Worm (Caenorhabditis elegans) whole organism, L1 larva: ENCODE data around the gene lido-10.

ENCODE experiments used
- C04F5.9 ChIP-seq: sonication (generic microtip); optimal IDR thresholded peaks from 2 replicates; lab custom pipeline; 2016; ENCODE audit warnings: missing genetic modification characterization, missing compliant biosample characterization
- C16A3.4 ChIP-seq: fragments of 150-350 bp; optimal IDR thresholded peaks from 2 replicates; lab custom pipeline; 2014; ENCODE audit warnings: missing biosample characterization, missing genetic modification characterization
- F16B12.6 ChIP-seq: fragments of 150-350 bp; optimal IDR thresholded peaks from 2 replicates; lab custom pipeline; 2014; ENCODE audit warnings: missing biosample characterization, missing genetic modification characterization
- Y116A8C.19 ChIP-seq: sonication (generic microtip); optimal IDR thresholded peaks from 2 replicates; lab custom pipeline; 2016; ENCODE audit warnings: missing compliant biosample characterization, missing genetic modification characterization, borderline replicate concordance
- alr-1 ChIP-seq: fragments of 200-800 bp; sonication (Bioruptor generic); optimal IDR thresholded peaks from 2 replicates; lab custom pipeline; 2018; ENCODE audit warnings: borderline replicate concordance, mild to moderate bottlenecking, missing genetic modification characterization, missing compliant biosample characterization
- aly-2 ChIP-seq: fragments of 150-350 bp; optimal IDR thresholded peaks from 2 replicates; lab custom pipeline; 2014; ENCODE audit warnings: missing biosample characterization, missing genetic modification characterization
- ama-1 ChIP-seq: fragments of 150-350 bp; optimal IDR thresholded peaks from 2 replicates; lab custom pipeline; 2014
- blmp-1 ChIP-seq: fragments of 150-350 bp; optimal IDR thresholded peaks from 2 replicates; lab custom pipeline; 2014; ENCODE audit warnings: missing biosample characterization, missing genetic modification characterization
- ceh-8 ChIP-seq: fragments of 200-800 bp; sonication (Bioruptor generic); optimal IDR thresholded peaks from 2 replicates; lab custom pipeline; 2018; ENCODE audit warnings: mild to moderate bottlenecking, missing genetic modification characterization, moderate library complexity, missing compliant biosample characterization
- ceh-82 ChIP-seq, 3 experiments: fragments of 150-350 bp in 1 of 3; sonication (generic microtip) in 2 of 3; optimal IDR thresholded peaks; 2 replicates each; lab custom pipeline; 2014 to 2017; ENCODE audit warnings: missing biosample characterization in 3 of 3, missing genetic modification characterization in 3 of 3
- dsc-1 ChIP-seq: sonication (generic microtip); optimal IDR thresholded peaks from 2 replicates; lab custom pipeline; 2016; ENCODE audit warnings: mild to moderate bottlenecking, missing genetic modification characterization, missing compliant biosample characterization
- efl-1 ChIP-seq, 4 experiments: fragments of 150-350 bp; optimal IDR thresholded peaks in 3 of 4; peaks in 1 of 4; 1 replicate in 1 of 4; 2 replicates in 3 of 4; lab custom pipeline; 2014; ENCODE audit warnings: missing biosample characterization in 2 of 4, missing genetic modification characterization in 2 of 4, missing genetic modification reagents in 2 of 4
- egl-13 ChIP-seq: sonication (generic microtip); optimal IDR thresholded peaks from 2 replicates; lab custom pipeline; 2016; ENCODE audit warnings: missing genotype, missing genetic modification reagents, missing genetic modification characterization, missing compliant biosample characterization
- elt-2 ChIP-seq: sonication (generic microtip); optimal IDR thresholded peaks from 2 replicates; lab custom pipeline; 2016; ENCODE audit warnings: missing genetic modification characterization, mild to moderate bottlenecking, inconsistent platforms, missing compliant biosample characterization, missing genetic modification reagents
- elt-3 ChIP-seq, 6 experiments: fragments of 150-350 bp in 1 of 6; sonication (generic microtip); optimal IDR thresholded peaks; 2 replicates each; lab custom pipeline; 2017 to 2018; ENCODE audit warnings: missing biosample characterization in 6 of 6, missing genetic modification characterization in 6 of 6, inconsistent platforms in 1 of 6
- fkh-8 ChIP-seq: sonication (generic microtip); optimal IDR thresholded peaks from 2 replicates; lab custom pipeline; 2016; ENCODE audit warnings: mild to moderate bottlenecking, missing genetic modification characterization, missing compliant biosample characterization
- grh-1 ChIP-seq: fragments of 200-800 bp; sonication (Bioruptor generic); IDR thresholded peaks from 2 replicates; pipeline ENCODE4 v1.3.6; 2022; ENCODE audit warnings: missing genetic modification reagents, missing genetic modification characterization, missing compliant biosample characterization
- irx-1 ChIP-seq: sonication (generic microtip); optimal IDR thresholded peaks from 2 replicates; lab custom pipeline; 2016; ENCODE audit warnings: missing genetic modification characterization, missing compliant biosample characterization
- isw-1 ChIP-seq: fragments of 200-800 bp; sonication (Bioruptor generic); IDR thresholded peaks from 2 replicates; pipeline ENCODE4 v1.3.6; 2022; ENCODE audit warnings: missing genetic modification characterization, missing compliant biosample characterization
- lin-13 ChIP-seq: fragments of 150-350 bp; optimal IDR thresholded peaks from 2 replicates; lab custom pipeline; 2014; ENCODE audit warnings: missing biosample characterization, missing genetic modification reagents, missing genetic modification characterization
- lin-14 ChIP-seq: fragments of 200-800 bp; sonication (Bioruptor generic); optimal IDR thresholded peaks from 2 replicates; lab custom pipeline; 2018; ENCODE audit warnings: mild to moderate bottlenecking, missing genetic modification characterization, moderate library complexity, missing compliant biosample characterization
- lin-35 ChIP-seq, 2 experiments: fragments of 150-350 bp; optimal IDR thresholded peaks; 2 replicates each; lab custom pipeline; 2014; ENCODE audit warnings: missing biosample characterization in 2 of 2, missing genetic modification characterization in 2 of 2, missing genetic modification reagents in 2 of 2
- lir-3 ChIP-seq: sonication (generic microtip); optimal IDR thresholded peaks from 2 replicates; lab custom pipeline; 2016; ENCODE audit warnings: mild to moderate bottlenecking, missing genetic modification characterization, moderate library complexity, missing compliant biosample characterization; ENCODE audit not compliant: poor library complexity
- lsy-2 ChIP-seq, 2 experiments: fragments of 150-350 bp; optimal IDR thresholded peaks; 2 replicates each; lab custom pipeline; 2014; ENCODE audit warnings: missing biosample characterization in 2 of 2, missing genetic modification characterization in 2 of 2
- mdl-1 ChIP-seq, 2 experiments: fragments of 150-350 bp; optimal IDR thresholded peaks; 2 replicates each; lab custom pipeline; 2014 to 2017; ENCODE audit warnings: missing biosample characterization in 2 of 2, missing genetic modification characterization in 2 of 2, inconsistent platforms in 1 of 2
- mef-2 ChIP-seq: fragments of 150-350 bp; optimal IDR thresholded peaks from 2 replicates; lab custom pipeline; 2014; ENCODE audit warnings: missing biosample characterization, missing genetic modification characterization
- mep-1 ChIP-seq: fragments of 150-350 bp; optimal IDR thresholded peaks from 2 replicates; lab custom pipeline; 2014; ENCODE audit warnings: missing biosample characterization, missing genetic modification characterization
- nhr-12 ChIP-seq: sonication (generic microtip); optimal IDR thresholded peaks from 2 replicates; lab custom pipeline; 2017; ENCODE audit warnings: missing biosample characterization, missing genetic modification characterization
- nhr-19 ChIP-seq: fragments of 200-800 bp; sonication (Bioruptor generic); conservative IDR thresholded peaks from 2 replicates; pipeline ENCODE4 v1.3.6; 2022; ENCODE audit warnings: missing genetic modification characterization, missing compliant biosample characterization
- nhr-20 ChIP-seq: sonication (generic microtip); optimal IDR thresholded peaks from 2 replicates; lab custom pipeline; 2016; ENCODE audit warnings: mild to moderate bottlenecking, missing genetic modification characterization, missing compliant biosample characterization
- nhr-28 ChIP-seq: fragments of 150-350 bp; optimal IDR thresholded peaks from 2 replicates; lab custom pipeline; 2014; ENCODE audit warnings: missing biosample characterization, missing genetic modification characterization
- nhr-47 ChIP-seq: sonication (generic microtip); optimal IDR thresholded peaks from 2 replicates; lab custom pipeline; 2016; ENCODE audit warnings: mild to moderate bottlenecking, missing genetic modification characterization, moderate library complexity, missing compliant biosample characterization
- nhr-77 ChIP-seq: fragments of 150-350 bp; optimal IDR thresholded peaks from 2 replicates; lab custom pipeline; 2014; ENCODE audit warnings: missing biosample characterization, missing genetic modification characterization
- nhr-85 ChIP-seq: sonication (generic microtip); peaks from one replicate; lab custom pipeline; 2016; ENCODE audit warnings: missing genetic modification characterization, inconsistent platforms, missing compliant biosample characterization
- pag-3 ChIP-seq: sonication (generic microtip); optimal IDR thresholded peaks from 2 replicates; lab custom pipeline; 2017; ENCODE audit warnings: missing genetic modification characterization, mild to moderate bottlenecking, missing compliant biosample characterization, antibody characterized with exemption, borderline replicate concordance; ENCODE audit not compliant: insufficient read depth
- pqm-1 ChIP-seq: sonication (generic microtip); optimal IDR thresholded peaks from 3 replicates; lab custom pipeline; 2017; ENCODE audit warnings: missing biosample characterization, missing genetic modification characterization
- rnt-1 ChIP-seq: sonication (generic microtip); optimal IDR thresholded peaks from 2 replicates; lab custom pipeline; 2016; ENCODE audit warnings: mild to moderate bottlenecking, missing genetic modification characterization, moderate library complexity, missing compliant biosample characterization
- skn-1 ChIP-seq: fragments of 150-350 bp; optimal IDR thresholded peaks from 2 replicates; lab custom pipeline; 2014; ENCODE audit warnings: missing biosample characterization, missing genetic modification characterization
- snpc-4 ChIP-seq: fragments of 150-350 bp; optimal IDR thresholded peaks from 2 replicates; lab custom pipeline; 2014; ENCODE audit warnings: missing biosample characterization, missing genetic modification characterization
- snu-23 ChIP-seq: sonication (generic microtip); optimal IDR thresholded peaks from 2 replicates; lab custom pipeline; 2016; ENCODE audit warnings: missing genetic modification characterization, missing compliant biosample characterization
- sptf-1 ChIP-seq: fragments of 150-350 bp; optimal IDR thresholded peaks from 2 replicates; lab custom pipeline; 2014; ENCODE audit warnings: missing biosample characterization, missing genetic modification characterization
- sup-37 ChIP-seq: fragments of 200-800 bp; sonication (Bioruptor generic); optimal IDR thresholded peaks from 2 replicates; lab custom pipeline; 2018; ENCODE audit warnings: mild to moderate bottlenecking, missing genetic modification characterization, missing compliant biosample characterization
- tbx-2 ChIP-seq: sonication (generic microtip); optimal IDR thresholded peaks from 2 replicates; lab custom pipeline; 2016; ENCODE audit warnings: missing genetic modification characterization, missing compliant biosample characterization
- tlp-1 ChIP-seq: fragments of 150-350 bp; optimal IDR thresholded peaks from 2 replicates; lab custom pipeline; 2014; ENCODE audit warnings: missing biosample characterization, missing genetic modification characterization
- unc-130 ChIP-seq: fragments of 150-350 bp; optimal IDR thresholded peaks from 2 replicates; lab custom pipeline; 2017; ENCODE audit warnings: missing biosample characterization, missing genetic modification characterization, inconsistent platforms
- unc-30 ChIP-seq: sonication (generic microtip); optimal IDR thresholded peaks from 2 replicates; lab custom pipeline; 2017; ENCODE audit warnings: missing biosample characterization, missing genetic modification characterization
- unc-98 ChIP-seq: fragments of 200-800 bp; sonication (Bioruptor generic); IDR thresholded peaks from 2 replicates; pipeline ENCODE4 v1.3.6; 2022; ENCODE audit warnings: missing genetic modification characterization, missing compliant biosample characterization
- vab-15 ChIP-seq: sonication (generic microtip); optimal IDR thresholded peaks from 2 replicates; lab custom pipeline; 2017; ENCODE audit warnings: missing genotype, mild to moderate bottlenecking, missing genetic modification characterization, missing compliant biosample characterization
- ztf-11 ChIP-seq, 2 experiments: sonication (generic microtip); optimal IDR thresholded peaks; 2 replicates each; lab custom pipeline; 2016 to 2017; ENCODE audit warnings: missing genetic modification characterization in 2 of 2, missing biosample characterization in 1 of 2, missing compliant biosample characterization in 1 of 2
- ztf-4 ChIP-seq: fragments of 150-350 bp; optimal IDR thresholded peaks from 2 replicates; lab custom pipeline; 2014; ENCODE audit warnings: missing biosample characterization, missing genetic modification characterization

The lido-10 gene

DNA sequence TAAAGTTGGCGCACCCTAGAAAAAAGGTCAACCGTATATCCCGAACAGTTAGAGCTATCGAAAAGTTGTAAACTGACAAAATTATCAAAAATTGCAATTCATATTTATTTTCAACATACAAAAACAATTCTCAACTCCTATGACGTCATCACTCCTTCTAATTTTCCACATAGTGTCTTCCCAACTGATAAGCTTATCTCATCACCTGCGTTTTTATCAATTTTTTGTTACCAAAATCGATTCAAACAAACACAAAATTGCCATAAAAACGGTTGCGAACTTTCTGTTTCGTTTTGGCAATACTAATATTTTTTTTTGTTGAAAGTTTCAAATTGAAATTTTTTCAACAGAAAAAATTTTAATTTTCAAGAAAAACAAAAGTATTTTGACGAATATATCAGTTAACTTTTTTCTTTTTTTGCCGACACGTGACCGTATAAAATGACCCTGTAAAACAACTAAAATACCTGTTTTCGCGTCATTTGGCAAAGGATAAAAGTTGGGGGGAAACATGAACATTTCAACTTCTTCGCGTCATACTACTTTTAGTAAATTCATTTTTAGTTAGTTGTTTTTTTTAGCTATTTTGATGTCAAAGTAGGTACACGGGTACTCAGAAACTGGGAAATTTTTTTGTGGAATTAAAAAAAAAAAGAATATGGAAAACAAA is 26.6 kb upstream of the lido-10 start:
- TF ChIP-seq lin-14 (GFP tag; lab: Kevin White, UChicago) (peak; percentile 48), fkh-8 (tag; lab: Kevin White, UChicago) (no peak), egl-13 (tag; lab: Kevin White, UChicago) (no peak), skn-1 (tag; lab: Kevin White, UChicago) (peak; percentile 30), tlp-1 (tag; lab: Kevin White, UChicago) (peak; percentile 51), efl-1 (optimal IDR thresholded peaks at IDR 0.05; lab: Kevin White, UChicago) (peak in 1 of 2 experiments; percentile 8), efl-1 (GFP tag; optimal IDR thresholded peaks at IDR 0.05 in 1 of 2; lab: Kevin White, UChicago) (peak in 1 of 2 experiments; percentile 1), ztf-11 (tag; optimal IDR thresholded peaks at IDR 0.05; lab: Kevin White, UChicago) (no peak), nhr-12 (tag; lab: Kevin White, UChicago) (no peak), pag-3 (tag; lab: Kevin White, UChicago) (no peak), Y116A8C.19 (no peak), snu-23 (GFP tag; lab: Kevin White, UChicago) (peak; percentile 43), ama-1 (lab: Kevin White, UChicago) (no peak), blmp-1 (tag; lab: Kevin White, UChicago) (peak; percentile 49), nhr-28 (tag; lab: Kevin White, UChicago) (no peak), rnt-1 (tag; lab: Kevin White, UChicago) (no peak), sptf-1 (tag; lab: Kevin White, UChicago) (no peak), pqm-1 (tag; lab: Kevin White, UChicago) (peak; percentile 14), unc-130 (tag; lab: Kevin White, UChicago) (no peak), lsy-2 (tag; optimal IDR thresholded peaks at IDR 0.05; lab: Kevin White, UChicago) (peak in 1 of 2 experiments; percentile 16), dsc-1 (tag; lab: Kevin White, UChicago) (no peak), nhr-77 (no peak), F16B12.6 (tag; lab: Kevin White, UChicago) (no peak), ztf-4 (tag; lab: Kevin White, UChicago) (no peak), mef-2 (tag; lab: Kevin White, UChicago) (no peak), mdl-1 (tag; optimal IDR thresholded peaks at IDR 0.05; lab: Kevin White, UChicago) (peak in 1 of 2 experiments; percentile 23), lir-3 (no peak), vab-15 (no peak), irx-1 (tag; lab: Kevin White, UChicago) (no peak), nhr-47 (tag; lab: Kevin White, UChicago) (no peak), lin-35 (GFP tag; optimal IDR thresholded peaks at IDR 0.05; lab: Kevin White, UChicago) (peak in 1 of 2 experiments; percentile 38), snpc-4 (no peak), grh-1 (GFP tag; lab: Robert Waterston, UW) (peak; percentile 83), elt-3 (tag; optimal IDR thresholded peaks at IDR 0.05; lab: Kevin White, UChicago) (peak in 2 of 6 experiments; percentile 25 to 42), nhr-20 (tag; lab: Kevin White, UChicago) (peak; percentile 14), alr-1 (tag; lab: Kevin White, UChicago) (no peak), lin-13 (no peak), nhr-85 (tag; lab: Kevin White, UChicago) (peak; percentile 87), unc-30 (tag; lab: Kevin White, UChicago) (no peak), ceh-8 (no peak), elt-2 (tag; lab: Kevin White, UChicago) (peak; percentile 91), mep-1 (peak; percentile 14)

DNA sequence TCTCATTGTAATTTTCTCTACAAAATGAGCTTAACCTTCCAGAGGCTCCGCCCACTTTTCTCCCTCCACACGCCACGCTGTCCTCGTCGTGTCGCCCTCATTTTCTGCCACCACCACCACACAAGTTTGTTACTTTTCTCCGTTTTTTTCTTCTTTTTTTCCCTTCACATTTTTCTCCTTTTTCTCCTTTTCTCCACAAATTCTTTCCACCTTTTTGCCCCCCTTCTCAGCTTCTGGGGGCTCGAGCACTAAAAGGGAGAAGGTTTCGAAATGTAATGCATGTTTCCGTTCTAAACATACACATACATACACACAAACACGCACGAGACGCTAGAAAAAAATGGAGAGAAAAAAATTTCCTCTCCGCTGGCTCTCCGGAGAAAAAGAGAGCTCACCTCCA is 25.7 kb upstream of the lido-10 start, which contains the start of gene nhr-88:
Gene nhr-88, plus strand, starts transcription at position 43 of the 400 bp plus-strand sequence.
- no peak for TF ChIP-seq sup-37
- TF ChIP-seq unc-98: no peak
- no peak for TF ChIP-seq nhr-19 (GFP tag; lab: Robert Waterston, UW)
- no peak for TF ChIP-seq mef-2 (tag; lab: Kevin White, UChicago)
- TF ChIP-seq blmp-1 (tag; lab: Kevin White, UChicago): no peak
- TF ChIP-seq C04F5.9 (tag; lab: Kevin White, UChicago): no peak
- no peak for TF ChIP-seq lin-13
- TF ChIP-seq aly-2: no peak
- TF ChIP-seq fkh-8 (tag; lab: Kevin White, UChicago): peak; percentile 60
- TF ChIP-seq C16A3.4: no peak
- TF ChIP-seq pag-3 (tag; lab: Kevin White, UChicago): no peak
- TF ChIP-seq dsc-1 (tag; lab: Kevin White, UChicago): no peak
- peak; percentile 23; the same call in 1 of the 2 replicates for TF ChIP-seq isw-1
- TF ChIP-seq ceh-82 (tag; optimal IDR thresholded peaks at IDR 0.05; lab: Kevin White, UChicago): peak in 1 of 3 experiments; percentile 48
- peak; percentile 20 for TF ChIP-seq tbx-2
- TF ChIP-seq egl-13 (tag; lab: Kevin White, UChicago): peak; percentile 38
- peak; percentile 23 for TF ChIP-seq snu-23 (GFP tag; lab: Kevin White, UChicago)
- peak in 1 of 2 experiments; percentile 42 for TF ChIP-seq lsy-2 (tag; optimal IDR thresholded peaks at IDR 0.05; lab: Kevin White, UChicago)
- TF ChIP-seq ama-1 (lab: Kevin White, UChicago): no peak
- TF ChIP-seq lin-14 (GFP tag; lab: Kevin White, UChicago): peak; percentile 79
- no peak for TF ChIP-seq elt-2 (tag; lab: Kevin White, UChicago)
